Worm (Caenorhabditis elegans) whole organism, young adult: Measurements from ENCODE around the gene F44E5.17.

Experiments
- B0336.3 ChIP-seq: fragments of 200-800 bp; sonication (Bioruptor generic); IDR thresholded peaks from 2 replicates; pipeline ENCODE4 v1.3.6; 2022; ENCODE audit warnings: missing genetic modification characterization, missing compliant biosample characterization
- F10E7.11 ChIP-seq: sonication (generic microtip); optimal IDR thresholded peaks from 2 replicates; lab custom pipeline; 2017; ENCODE audit warnings: mild to moderate bottlenecking, missing genetic modification characterization, moderate library complexity, missing compliant biosample characterization
- F33H1.4 ChIP-seq: fragments of 200-800 bp; sonication (Bioruptor generic); IDR thresholded peaks from 2 replicates; pipeline ENCODE4 v1.3.6; 2022; ENCODE audit warnings: missing genetic modification reagents, missing genetic modification characterization, missing compliant biosample characterization
- F39B2.1 ChIP-seq: fragments of 200-800 bp; sonication (Bioruptor generic); IDR thresholded peaks from 2 replicates; pipeline ENCODE4 v1.3.6; 2022; ENCODE audit warnings: missing genetic modification reagents, missing genetic modification characterization, missing compliant biosample characterization
- F49E8.2 ChIP-seq: sonication (generic microtip); optimal IDR thresholded peaks from 3 replicates; lab custom pipeline; 2017; ENCODE audit warnings: missing genetic modification characterization, mild to moderate bottlenecking, missing compliant biosample characterization, antibody characterized with exemption, moderate library complexity; ENCODE audit not compliant: insufficient read depth
- F52B5.7 ChIP-seq: sonication (generic microtip); optimal IDR thresholded peaks from 2 replicates; lab custom pipeline; 2016; ENCODE audit warnings: mild to moderate bottlenecking, missing genetic modification characterization, missing compliant biosample characterization
- F55B11.4 ChIP-seq: sonication (generic microtip); optimal IDR thresholded peaks from 2 replicates; lab custom pipeline; 2016; ENCODE audit warnings: missing compliant biosample characterization, missing genetic modification characterization, borderline replicate concordance; ENCODE audit not compliant: insufficient read depth
- F57C9.4 ChIP-seq: sonication (generic microtip); optimal IDR thresholded peaks from 2 replicates; lab custom pipeline; 2017; ENCODE audit warnings: mild to moderate bottlenecking, missing genetic modification characterization, missing compliant biosample characterization
- T07F8.4 ChIP-seq: sonication (generic microtip); optimal IDR thresholded peaks from 2 replicates; lab custom pipeline; 2016; ENCODE audit warnings: mild to moderate bottlenecking, missing genetic modification characterization, moderate library complexity, missing compliant biosample characterization
- Y79H2A.3 ChIP-seq: fragments of 200-800 bp; sonication (Bioruptor generic); conservative IDR thresholded peaks from 2 replicates; pipeline ENCODE4 v1.3.6; 2022; ENCODE audit warnings: missing genetic modification reagents, missing genetic modification characterization, missing compliant biosample characterization
- Y95B8A.8 ChIP-seq: fragments of 200-800 bp; sonication (Bioruptor generic); IDR thresholded peaks from 2 replicates; pipeline ENCODE4 v1.3.6; 2022; ENCODE audit warnings: missing genetic modification reagents, missing genetic modification characterization, missing compliant biosample characterization
- ama-1 ChIP-seq, 3 experiments: fragments of 150-350 bp in 1 of 3; sonication (generic microtip) in 2 of 3; optimal IDR thresholded peaks; 2 replicates each; lab custom pipeline; 2014 to 2018; ENCODE audit warnings: missing biosample characterization in 2 of 3, missing genetic modification characterization in 2 of 3, missing genetic modification reagents in 2 of 3
- aptf-2 ChIP-seq: fragments of 200-800 bp; sonication (Bioruptor generic); conservative IDR thresholded peaks from 2 replicates; pipeline ENCODE4 v1.3.6; 2022; ENCODE audit warnings: missing genetic modification reagents, missing genetic modification characterization, missing compliant biosample characterization
- aptf-3 ChIP-seq: fragments of 200-800 bp; sonication (Bioruptor generic); IDR thresholded peaks from 2 replicates; pipeline ENCODE4 v1.3.6; 2022; ENCODE audit warnings: missing genetic modification characterization, missing compliant biosample characterization
- bed-1 ChIP-seq: fragments of 200-800 bp; sonication (Bioruptor generic); IDR thresholded peaks from 2 replicates; pipeline ENCODE4 v1.3.6; 2022; ENCODE audit warnings: missing genetic modification reagents, missing genetic modification characterization, missing compliant biosample characterization
- cebp-1 ChIP-seq, 2 experiments: fragments of 200-800 bp in 1 of 2; sonication (Bioruptor generic) in 1 of 2; sonication (generic microtip) in 1 of 2; IDR thresholded peaks in 1 of 2; optimal IDR thresholded peaks in 1 of 2; 2 replicates each; pipeline versions ENCODE4 v1.3.6 to Lab custom; 2017 to 2022; ENCODE audit warnings: missing compliant biosample characterization in 2 of 2, missing genetic modification characterization in 2 of 2, mild to moderate bottlenecking in 1 of 2, missing genetic modification reagents in 1 of 2, moderate library complexity in 1 of 2
- ceh-27 ChIP-seq: fragments of 200-800 bp; sonication (Bioruptor generic); optimal IDR thresholded peaks from 2 replicates; lab custom pipeline; 2018; ENCODE audit warnings: mild to moderate bottlenecking, missing genetic modification characterization, moderate library complexity, missing compliant biosample characterization
- ceh-91 ChIP-seq: fragments of 200-800 bp; sonication (Bioruptor generic); IDR thresholded peaks from 2 replicates; pipeline ENCODE4 v1.3.6; 2022; ENCODE audit warnings: missing genetic modification reagents, missing genetic modification characterization, missing compliant biosample characterization
- die-1 ChIP-seq: sonication (generic microtip); optimal IDR thresholded peaks from 2 replicates; lab custom pipeline; 2016; ENCODE audit warnings: missing genotype, mild to moderate bottlenecking, missing genetic modification characterization, missing compliant biosample characterization
- efl-1 ChIP-seq: fragments of 150-350 bp; optimal IDR thresholded peaks from 2 replicates; lab custom pipeline; 2014; ENCODE audit warnings: missing biosample characterization, missing genetic modification reagents, missing genetic modification characterization
- ets-4 ChIP-seq: fragments of 200-800 bp; sonication (Bioruptor generic); optimal IDR thresholded peaks from 2 replicates; lab custom pipeline; 2018; ENCODE audit warnings: mild to moderate bottlenecking, missing genetic modification characterization, missing compliant biosample characterization
- gei-17 ChIP-seq: fragments of 200-800 bp; sonication (Bioruptor generic); optimal IDR thresholded peaks from 2 replicates; lab custom pipeline; 2018; ENCODE audit warnings: mild to moderate bottlenecking, missing genetic modification characterization, missing compliant biosample characterization
- him-1 ChIP-seq: sonication (generic microtip); optimal IDR thresholded peaks from 2 replicates; lab custom pipeline; 2016; ENCODE audit warnings: missing genotype, missing genetic modification reagents, missing genetic modification characterization, missing compliant biosample characterization
- hsf-1 ChIP-seq: fragments of 200-800 bp; sonication (Bioruptor generic); IDR thresholded peaks from 2 replicates; pipeline ENCODE4 v1.3.6; 2022; ENCODE audit warnings: missing genetic modification reagents, missing genetic modification characterization, missing compliant biosample characterization
- lin-26 ChIP-seq: fragments of 200-800 bp; sonication (Bioruptor generic); IDR thresholded peaks from 2 replicates; pipeline ENCODE4 v1.3.6; 2022; ENCODE audit warnings: missing genetic modification reagents, missing genetic modification characterization, missing compliant biosample characterization
- lir-1 ChIP-seq: fragments of 200-800 bp; sonication (Bioruptor generic); conservative IDR thresholded peaks from 2 replicates; pipeline ENCODE4 v1.3.6; 2022; ENCODE audit warnings: missing genetic modification reagents, missing genetic modification characterization, missing compliant biosample characterization
- madf-6 ChIP-seq: fragments of 200-800 bp; sonication (Bioruptor generic); IDR thresholded peaks from 2 replicates; pipeline ENCODE4 v1.3.6; 2022; ENCODE audit warnings: missing genetic modification reagents, missing genetic modification characterization, missing compliant biosample characterization
- madf-8 ChIP-seq: fragments of 200-800 bp; sonication (Bioruptor generic); conservative IDR thresholded peaks from 2 replicates; pipeline ENCODE4 v1.3.6; 2022; ENCODE audit warnings: missing genetic modification reagents, missing genetic modification characterization, missing compliant biosample characterization
- nfya-1 ChIP-seq: sonication (generic microtip); optimal IDR thresholded peaks from 2 replicates; lab custom pipeline; 2017; ENCODE audit warnings: antibody characterized with exemption, missing compliant biosample characterization, missing genetic modification characterization, borderline replicate concordance; ENCODE audit not compliant: insufficient read depth
- nhr-27 ChIP-seq: fragments of 200-800 bp; sonication (Bioruptor generic); optimal IDR thresholded peaks from 2 replicates; lab custom pipeline; 2018; ENCODE audit warnings: mild to moderate bottlenecking, missing genetic modification characterization, moderate library complexity, missing compliant biosample characterization
- nhr-80 ChIP-seq: sonication (generic microtip); optimal IDR thresholded peaks from 2 replicates; lab custom pipeline; 2016; ENCODE audit warnings: missing genetic modification characterization, missing compliant biosample characterization
- nhr-90 ChIP-seq: sonication (generic microtip); optimal IDR thresholded peaks from 2 replicates; lab custom pipeline; 2016; ENCODE audit warnings: missing genotype, mild to moderate bottlenecking, missing genetic modification characterization, missing compliant biosample characterization
- pha-4 ChIP-seq: fragments of 150-350 bp; sonication (generic microtip); optimal IDR thresholded peaks from 2 replicates; lab custom pipeline; 2014; ENCODE audit warnings: missing biosample characterization, missing genetic modification reagents, missing genetic modification characterization
- repo-1 ChIP-seq: sonication (generic microtip); optimal IDR thresholded peaks from 2 replicates; lab custom pipeline; 2017; ENCODE audit warnings: mild to moderate bottlenecking, missing genetic modification characterization, missing compliant biosample characterization
- rpc-1 ChIP-seq, 2 experiments: fragments of 150-350 bp in 1 of 2; sonication (generic microtip) in 1 of 2; optimal IDR thresholded peaks; 2 replicates each; lab custom pipeline; 2014 to 2018; ENCODE audit warnings: missing biosample characterization in 1 of 2, missing genetic modification characterization in 1 of 2, missing genetic modification reagents in 1 of 2, missing genotype in 1 of 2
- tbp1 ChIP-seq: fragments of 200-800 bp; sonication (Bioruptor generic); optimal IDR thresholded peaks from 2 replicates; lab custom pipeline; 2018; ENCODE audit warnings: mild to moderate bottlenecking, missing genetic modification characterization, missing compliant biosample characterization
- tbx-9 ChIP-seq: sonication (generic microtip); optimal IDR thresholded peaks from 2 replicates; lab custom pipeline; 2016; ENCODE audit warnings: borderline replicate concordance, missing genetic modification characterization, inconsistent platforms, missing compliant biosample characterization
- tlf-1 ChIP-seq: fragments of 200-800 bp; sonication (Bioruptor generic); optimal IDR thresholded peaks from 2 replicates; lab custom pipeline; 2018; ENCODE audit warnings: mild to moderate bottlenecking, missing genetic modification characterization, missing compliant biosample characterization
- xnd-1 ChIP-seq: sonication (generic microtip); optimal IDR thresholded peaks from 2 replicates; lab custom pipeline; 2016; ENCODE audit warnings: missing genotype, missing genetic modification reagents, missing genetic modification characterization, missing compliant biosample characterization
- zfh-2 ChIP-seq: fragments of 200-800 bp; sonication (Bioruptor generic); conservative IDR thresholded peaks from 2 replicates; pipeline ENCODE4 v1.3.6; 2022; ENCODE audit warnings: missing genetic modification reagents, missing genetic modification characterization, missing compliant biosample characterization
- ztf-26 ChIP-seq: sonication (generic microtip); optimal IDR thresholded peaks from 2 replicates; lab custom pipeline; 2017; ENCODE audit warnings: missing genetic modification characterization, missing compliant biosample characterization

The F44E5.17 gene

ce11 chrII:11705787-11706186 lies 42.6 kb downstream of the F44E5.17 start, which contains the start of gene VF13D12L.3:
Gene VF13D12L.3 (plus strand): TSS chrII:11706009.
- TF ChIP-seq nhr-80 (tag; lab: Kevin White, UChicago), result peak; percentile 60
- TF ChIP-seq him-1, result no peak
- 0 out of 2 replicates have a peak, but pooled peaks have one; percentile 10 for TF ChIP-seq hsf-1 (GFP tag; lab: Robert Waterston, UW)
- TF ChIP-seq cebp-1 (GFP tag; IDR thresholded peaks at IDR 0.05; lab: Robert Waterston, UW), result no peak
- no peak for TF ChIP-seq cebp-1 (tag; optimal IDR thresholded peaks at IDR 0.05; lab: Kevin White, UChicago)

DNA sequence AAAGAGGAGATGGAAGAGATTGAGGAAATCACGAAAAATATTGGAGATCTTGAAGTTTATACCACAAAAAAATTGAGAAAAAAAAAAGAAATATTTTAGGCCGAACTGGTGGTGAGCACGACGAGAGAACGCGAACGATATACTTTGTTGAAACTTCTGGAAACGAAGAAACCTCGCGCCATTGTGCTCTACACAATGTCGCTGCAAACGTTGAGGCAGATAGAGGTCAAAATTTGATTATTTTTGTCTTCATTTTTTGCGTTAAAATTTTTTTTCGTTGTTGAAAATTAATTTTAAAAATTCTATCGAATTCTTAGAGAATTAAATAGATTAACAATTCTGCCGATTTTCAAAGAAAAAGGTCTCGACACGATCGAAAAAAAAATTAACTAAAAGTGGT lies 47.8 kb downstream of the F44E5.17 start:
- TF ChIP-seq aptf-2 (no peak), gei-17 (no peak), tbx-9 (tag; lab: Kevin White, UChicago) (no peak), lin-26 (GFP tag; lab: Robert Waterston, UW) (no peak), hsf-1 (GFP tag; lab: Robert Waterston, UW) (peak; percentile 81; the same call in 1 of the 2 replicates), efl-1 (peak; percentile 59), ztf-26 (tag; lab: Kevin White, UChicago) (no peak), ets-4 (GFP tag; lab: Kevin White, UChicago) (no peak), lir-1 (no peak), F39B2.1 (GFP tag; lab: Robert Waterston, UW) (no peak), aptf-3 (GFP tag; lab: Robert Waterston, UW) (no peak), bed-1 (no peak), B0336.3 (GFP tag; lab: Robert Waterston, UW) (no peak), madf-6 (GFP tag; lab: Robert Waterston, UW) (peak; percentile 77), rpc-1 (optimal IDR thresholded peaks at IDR 0.05; lab: Kevin White, UChicago) (no peak), rpc-1 (tag; optimal IDR thresholded peaks at IDR 0.05; lab: Kevin White, UChicago) (no peak), nhr-90 (tag; lab: Kevin White, UChicago) (no peak), F57C9.4 (tag; lab: Kevin White, UChicago) (no peak), Y95B8A.8 (no peak), ceh-27 (GFP tag; lab: Kevin White, UChicago) (no peak), tlf-1 (GFP tag; lab: Kevin White, UChicago) (no peak), die-1 (tag; lab: Kevin White, UChicago) (no peak), repo-1 (no peak), nfya-1 (tag; lab: Kevin White, UChicago) (no peak), ceh-91 (GFP tag; lab: Robert Waterston, UW) (peak; percentile 16; the same call in 1 of the 2 replicates), F33H1.4 (GFP tag; lab: Robert Waterston, UW) (peak; percentile 44), xnd-1 (tag; lab: Kevin White, UChicago) (peak; percentile 31), F55B11.4 (tag; lab: Kevin White, UChicago) (no peak), madf-8 (0 out of 2 replicates have a peak, but pooled peaks have one; percentile 17), F10E7.11 (tag; lab: Kevin White, UChicago) (no peak), tbp1 (GFP tag; lab: Kevin White, UChicago) (no peak)

DNA sequence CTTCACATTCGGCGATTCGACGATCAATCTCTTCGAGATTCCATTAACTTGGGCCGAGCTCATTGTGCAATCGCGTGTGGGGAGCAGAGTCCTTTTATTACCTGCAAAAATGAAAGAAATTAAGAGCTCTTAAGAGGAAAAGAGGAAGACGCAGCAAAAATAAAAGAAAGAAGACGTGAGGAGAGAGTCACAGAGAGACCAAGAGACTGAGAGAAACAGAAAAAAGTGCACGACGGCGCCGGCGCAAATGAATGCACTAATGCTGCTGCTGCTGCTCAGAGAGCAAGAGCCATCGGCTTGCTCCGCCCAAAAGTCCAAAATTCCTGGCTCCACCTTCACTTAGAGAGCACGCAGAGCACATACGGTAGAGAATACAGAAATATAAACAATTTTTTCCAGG lies 48.2 kb downstream of the F44E5.17 start, which contains the start of gene inos-1:
inos-1 (minus strand) TSS at position 101 of the 400 bp plus-strand sequence.
- TF ChIP-seq F49E8.2 (tag; lab: Kevin White, UChicago), result no peak
- no peak for TF ChIP-seq F52B5.7 (tag; lab: Kevin White, UChicago)
- 0 out of 2 replicates have a peak, but pooled peaks have one; percentile 28 for TF ChIP-seq aptf-3 (GFP tag; lab: Robert Waterston, UW)
- no peak for TF ChIP-seq tbp1 (GFP tag; lab: Kevin White, UChicago)
- TF ChIP-seq ama-1 (optimal IDR thresholded peaks at IDR 0.05; lab: Kevin White, UChicago), result no peak
- TF ChIP-seq ama-1 (GFP tag; optimal IDR thresholded peaks at IDR 0.05; lab: Kevin White, UChicago), result no peak
- no peak for TF ChIP-seq Y79H2A.3 (GFP tag; lab: Robert Waterston, UW)
- TF ChIP-seq zfh-2, result 0 out of 2 replicates have a peak, but pooled peaks have one; percentile 33
- TF ChIP-seq T07F8.4, result no peak
- TF ChIP-seq nhr-27 (tag; lab: Kevin White, UChicago), result no peak
- no peak for TF ChIP-seq ets-4 (GFP tag; lab: Kevin White, UChicago)
- no peak for TF ChIP-seq hsf-1 (GFP tag; lab: Robert Waterston, UW)
- TF ChIP-seq pha-4, result no peak
- TF ChIP-seq, all 124 proteins: peak for 2
